Worm (Caenorhabditis elegans): Measurements from ENCODE around the gene npp-25.

- no peak for TF ChIP-seq snpc-4 (tag; optimal IDR thresholded peaks at IDR 0.05)
- TF ChIP-seq elt-1 (tag; optimal IDR thresholded peaks at IDR 0.05), result no peak
- TF ChIP-seq ztf-11 (tag; optimal IDR thresholded peaks at IDR 0.05), result no peak
- TF ChIP-seq mdl-1 (tag; optimal IDR thresholded peaks at IDR 0.05), result no peak
- TF ChIP-seq zag-1 (tag; optimal IDR thresholded peaks at IDR 0.05), result no peak
- TF ChIP-seq nhr-77 (tag; optimal IDR thresholded peaks at IDR 0.05), result no peak
- no peak for TF ChIP-seq sma-3 (GFP tag; optimal IDR thresholded peaks at IDR 0.05)
- no peak for TF ChIP-seq F13H6.1 (tag; optimal IDR thresholded peaks at IDR 0.05)
- TF ChIP-seq dmd-4 (tag; optimal IDR thresholded peaks at IDR 0.05), result no peak
- TF ChIP-seq unc-62 (GFP tag; optimal IDR thresholded peaks at IDR 0.05), result no peak
Observed at ce11 chrIII:12945072-12945471, 19.3 kb upstream of the npp-25 start.

Measured in whole organism, L2 larva.